Fruit fly (Drosophila melanogaster) whole organism, pupa: ENCODE results near the gene Npc2g.

Experiments
- CG10348 ChIP-seq: fragments of 200-800 bp; sonication (Bioruptor generic); IDR thresholded peaks from 2 replicates; pipeline ENCODE4 v1.3.6; 2022; ENCODE audit warnings: missing biosample characterization, missing genetic modification characterization
- CG12605 ChIP-seq: fragments of 200-800 bp; sonication (Bioruptor generic); IDR thresholded peaks from 2 replicates; pipeline ENCODE4 v1.3.6; 2022; ENCODE audit warnings: missing biosample characterization, missing genetic modification characterization
- CG13204 ChIP-seq: fragments of 200-800 bp; sonication (Bioruptor generic); optimal IDR thresholded peaks from 2 replicates; lab custom pipeline; 2018; ENCODE audit warnings: missing biosample characterization, mild to moderate bottlenecking, missing genetic modification characterization, moderate library complexity
- CG14655 ChIP-seq: fragments of 200-800 bp; sonication (Bioruptor generic); optimal IDR thresholded peaks from 3 replicates; lab custom pipeline; 2017; ENCODE audit warnings: mild to moderate bottlenecking, missing biosample characterization, missing genetic modification reagents, missing genetic modification characterization
- CG15710 ChIP-seq: fragments of 200-800 bp; sonication (Bioruptor generic); optimal IDR thresholded peaks from 2 replicates; lab custom pipeline; 2018; ENCODE audit warnings: missing biosample characterization, mild to moderate bottlenecking, missing genetic modification characterization, moderate library complexity
- CG17806 ChIP-seq: fragments of 200-800 bp; sonication (Bioruptor generic); optimal IDR thresholded peaks from 2 replicates; lab custom pipeline; 2018; ENCODE audit warnings: missing biosample characterization, mild to moderate bottlenecking, missing genetic modification characterization, moderate library complexity
- CG32121 ChIP-seq: fragments of 200-800 bp; sonication (Bioruptor generic); IDR thresholded peaks from 2 replicates; pipeline ENCODE4 v1.3.6; 2022; ENCODE audit warnings: missing biosample characterization, missing genetic modification characterization
- CG34367 ChIP-seq: fragments of 200-800 bp; sonication (Bioruptor generic); optimal IDR thresholded peaks from 2 replicates; lab custom pipeline; 2018; ENCODE audit warnings: missing biosample characterization, mild to moderate bottlenecking, missing genetic modification characterization
- CG4496 ChIP-seq: fragments of 200-800 bp; sonication (Bioruptor generic); IDR thresholded peaks from 3 replicates; pipeline ENCODE4 v1.3.6; 2022; ENCODE audit warnings: missing biosample characterization, missing genetic modification characterization
- CG8159 ChIP-seq: fragments of 200-800 bp; sonication (Bioruptor generic); optimal IDR thresholded peaks from 3 replicates; lab custom pipeline; 2018; ENCODE audit warnings: missing biosample characterization, mild to moderate bottlenecking, missing genetic modification characterization, moderate library complexity
- CG8301 ChIP-seq: fragments of 200-800 bp; sonication (Bioruptor generic); optimal IDR thresholded peaks from 2 replicates; lab custom pipeline; 2018; ENCODE audit warnings: missing biosample characterization, mild to moderate bottlenecking, missing genetic modification characterization
- CG9948 ChIP-seq: fragments of 200-800 bp; sonication (Bioruptor generic); optimal IDR thresholded peaks from 2 replicates; lab custom pipeline; 2018; ENCODE audit warnings: missing biosample characterization, mild to moderate bottlenecking, missing genetic modification characterization, moderate library complexity
- D1 ChIP-seq: fragments of 200-800 bp; sonication (Bioruptor generic); optimal IDR thresholded peaks from 2 replicates; lab custom pipeline; 2018; ENCODE audit warnings: missing biosample characterization, mild to moderate bottlenecking, missing genetic modification characterization, moderate library complexity
- EcR ChIP-seq: fragments of 200-800 bp; sonication (Bioruptor generic); optimal IDR thresholded peaks from 3 replicates; lab custom pipeline; 2019; ENCODE audit warnings: missing biosample characterization, missing genetic modification characterization, mild to moderate bottlenecking, moderate library complexity, missing genetic modification reagents
- Ets98B ChIP-seq: fragments of 200-800 bp; sonication (Bioruptor generic); IDR thresholded peaks from 2 replicates; pipeline ENCODE4 v1.3.6; 2022; ENCODE audit warnings: missing biosample characterization, missing genetic modification characterization
- Pif1A ChIP-seq: fragments of 200-800 bp; sonication (Bioruptor generic); optimal IDR thresholded peaks from 3 replicates; lab custom pipeline; 2016; ENCODE audit warnings: missing biosample characterization, missing genetic modification characterization
- Pif1B ChIP-seq: fragments of 200-800 bp; sonication (Bioruptor generic); optimal IDR thresholded peaks from 3 replicates; lab custom pipeline; 2016; ENCODE audit warnings: missing biosample characterization, missing genetic modification characterization
- Snoo ChIP-seq: fragments of 200-800 bp; sonication (Bioruptor generic); optimal IDR thresholded peaks from 3 replicates; lab custom pipeline; 2017; ENCODE audit warnings: missing biosample characterization, mild to moderate bottlenecking, missing genetic modification characterization, inconsistent platforms
- fd96Ca ChIP-seq: fragments of 200-800 bp; sonication (Bioruptor generic); IDR thresholded peaks from 3 replicates; pipeline ENCODE4 v1.3.6; 2022; ENCODE audit warnings: missing biosample characterization, missing genetic modification characterization
- gl ChIP-seq: fragments of 200-800 bp; sonication (Bioruptor generic); optimal IDR thresholded peaks from 2 replicates; lab custom pipeline; 2018; ENCODE audit warnings: missing biosample characterization, mild to moderate bottlenecking, missing genetic modification characterization
- rn ChIP-seq: fragments of 200-800 bp; sonication (Bioruptor generic); IDR thresholded peaks from 2 replicates; pipeline ENCODE4 v1.3.6; 2022; ENCODE audit warnings: missing biosample characterization, missing genetic modification characterization

Gene Npc2g

dm6 chr3R:30733081-30733480 lies 12.0 kb downstream of the Npc2g start:
- TF ChIP-seq Ets98B (GFP tag; lab: Robert Waterston, UW) (no peak), Snoo (tag; lab: Kevin White, UChicago) (no peak), Pif1B (GFP tag; lab: Kevin White, UChicago) (no peak), CG15710 (tag; lab: Kevin White, UChicago) (no peak), CG12605 (GFP tag; lab: Robert Waterston, UW) (no peak), gl (tag; lab: Kevin White, UChicago) (no peak), CG8159 (tag; lab: Kevin White, UChicago) (no peak), CG10348 (no peak), CG9948 (tag; lab: Kevin White, UChicago) (no peak), CG8301 (tag; lab: Kevin White, UChicago) (no peak), rn (GFP tag; lab: Robert Waterston, UW) (no peak), CG14655 (no peak), D1 (no peak), EcR (GFP tag; lab: Kevin White, UChicago) (no peak), CG4496 (no peak), CG17806 (no peak), Pif1A (GFP tag; lab: Kevin White, UChicago) (no peak), fd96Ca (GFP tag; lab: Robert Waterston, UW) (no peak), CG13204 (GFP tag; lab: Kevin White, UChicago) (no peak)

- TF ChIP-seq CG8159 (tag; lab: Kevin White, UChicago) (no peak), Pif1B (GFP tag; lab: Kevin White, UChicago) (no peak), CG15710 (tag; lab: Kevin White, UChicago) (no peak), CG8301 (tag; lab: Kevin White, UChicago) (no peak), CG10348 (no peak), CG12605 (GFP tag; lab: Robert Waterston, UW) (no peak), CG32121 (GFP tag; lab: Robert Waterston, UW) (no peak), Snoo (tag; lab: Kevin White, UChicago) (no peak), CG17806 (no peak), CG4496 (no peak), CG34367 (tag; lab: Kevin White, UChicago) (no peak), Ets98B (GFP tag; lab: Robert Waterston, UW) (no peak), Pif1A (GFP tag; lab: Kevin White, UChicago) (no peak), D1 (no peak), EcR (GFP tag; lab: Kevin White, UChicago) (no peak), CG9948 (tag; lab: Kevin White, UChicago) (no peak), fd96Ca (GFP tag; lab: Robert Waterston, UW) (no peak)
Observed at dm6 chr3R:30731065-30731464, 14.0 kb downstream of the Npc2g start, which contains the start of gene CG11313. TSS of gene CG11313 (minus strand) at chr3R:30731165.

dm6 chr3R:30729013-30729412 lies 16.1 kb downstream of the Npc2g start:
- TF ChIP-seq Snoo (tag; lab: Kevin White, UChicago) (no peak), CG8159 (tag; lab: Kevin White, UChicago) (peak; percentile 42)

- TF ChIP-seq CG9948 (tag; lab: Kevin White, UChicago) (no peak), gl (tag; lab: Kevin White, UChicago) (no peak), EcR (GFP tag; lab: Kevin White, UChicago) (no peak), CG14655 (no peak), CG13204 (GFP tag; lab: Kevin White, UChicago) (no peak), CG10348 (no peak), CG8301 (tag; lab: Kevin White, UChicago) (no peak), fd96Ca (GFP tag; lab: Robert Waterston, UW) (no peak), rn (GFP tag; lab: Robert Waterston, UW) (no peak), Pif1B (GFP tag; lab: Kevin White, UChicago) (no peak), CG32121 (GFP tag; lab: Robert Waterston, UW) (no peak)
Observed at dm6 chr3R:30725787-30726186, 19.3 kb downstream of the Npc2g start, which contains the start of gene eIF4H2. TSS of gene eIF4H2 (plus strand) at chr3R:30726087.

- TF ChIP-seq fd96Ca (GFP tag; lab: Robert Waterston, UW) (0 out of 3 replicates have a peak, but pooled peaks have one; percentile 38), CG32121 (GFP tag; lab: Robert Waterston, UW) (no peak), Pif1B (GFP tag; lab: Kevin White, UChicago) (no peak), CG8159 (tag; lab: Kevin White, UChicago) (peak; percentile 45), CG10348 (no peak), CG14655 (peak; percentile 46), CG15710 (tag; lab: Kevin White, UChicago) (peak; percentile 15), CG9948 (tag; lab: Kevin White, UChicago) (peak; percentile 33), D1 (no peak), gl (tag; lab: Kevin White, UChicago) (no peak), CG17806 (peak; percentile 28), rn (GFP tag; lab: Robert Waterston, UW) (no peak), CG34367 (tag; lab: Kevin White, UChicago) (no peak), EcR (GFP tag; lab: Kevin White, UChicago) (no peak)
- TF ChIP-seq, all 21 proteins: peak for 6
Observed at dm6 chr3R:30722374-30722773, 22.7 kb downstream of the Npc2g start.

- no peak for TF ChIP-seq EcR (GFP tag; lab: Kevin White, UChicago)
- no peak for TF ChIP-seq D1
- TF ChIP-seq CG34367 (tag; lab: Kevin White, UChicago): peak; percentile 10
- TF ChIP-seq CG8159 (tag; lab: Kevin White, UChicago): peak; percentile 25
- no peak for TF ChIP-seq Pif1A (GFP tag; lab: Kevin White, UChicago)
- no peak for TF ChIP-seq CG9948 (tag; lab: Kevin White, UChicago)
- no peak for TF ChIP-seq CG8301 (tag; lab: Kevin White, UChicago)
- TF ChIP-seq CG32121 (GFP tag; lab: Robert Waterston, UW): no peak
- TF ChIP-seq CG15710 (tag; lab: Kevin White, UChicago): peak; percentile 49
- TF ChIP-seq rn (GFP tag; lab: Robert Waterston, UW): no peak
- TF ChIP-seq CG12605 (GFP tag; lab: Robert Waterston, UW): no peak
- no peak for TF ChIP-seq Pif1B (GFP tag; lab: Kevin White, UChicago)
- TF ChIP-seq CG10348: no peak
- no peak for TF ChIP-seq gl (tag; lab: Kevin White, UChicago)
- no peak for TF ChIP-seq CG14655
- TF ChIP-seq CG17806: no peak
- TF ChIP-seq CG4496: no peak
Observed at dm6 chr3R:30721215-30721862, 23.7 kb downstream of the Npc2g start.
